Worm (Caenorhabditis elegans): Measurements from ENCODE around the gene lips-3.

The lips-3 gene

DNA sequence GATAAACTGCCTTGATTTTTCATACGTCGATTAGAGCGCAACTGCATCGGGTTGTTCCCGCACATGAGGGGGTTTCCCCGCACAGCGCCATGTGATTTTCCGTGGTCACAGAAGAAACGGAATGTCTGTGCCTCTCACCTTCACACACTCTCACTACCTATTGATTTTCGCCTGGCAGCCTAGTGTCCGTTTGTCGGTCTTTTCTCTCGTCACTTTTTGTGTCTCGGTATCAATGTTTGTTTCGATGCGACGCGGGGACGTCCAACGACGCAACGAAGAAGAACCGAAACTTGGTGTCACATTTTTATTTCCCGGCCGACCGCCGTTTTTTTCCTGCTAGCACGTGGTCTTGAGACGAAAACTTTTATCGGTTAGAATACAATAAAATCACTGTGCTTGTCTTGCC lies 33.0 kb downstream of the lips-3 start (continued):
- TF ChIP-seq Y75B8A.6 (GFP tag; IDR thresholded peaks at IDR 0.05) (no peak), ZK546.5 (tag; optimal IDR thresholded peaks at IDR 0.05) (no peak), madf-5 (GFP tag; IDR thresholded peaks at IDR 0.05) (no peak), unc-39 (tag; optimal IDR thresholded peaks at IDR 0.05) (no peak), pha-4 (GFP tag; IDR thresholded peaks at IDR 0.05) (peak; percentile 75), pha-4 (tag; optimal IDR thresholded peaks at IDR 0.05) (peak; percentile 21), ceh-32 (tag; optimal IDR thresholded peaks at IDR 0.05; ENCODE audit: poor library complexity) (no peak), daf-8 (GFP tag; IDR thresholded peaks at IDR 0.05) (no peak), snpc-1.2 (GFP tag; IDR thresholded peaks at IDR 0.05) (no peak), nhr-42 (GFP tag; IDR thresholded peaks at IDR 0.05) (peak; percentile 81), nhr-48 (tag; optimal IDR thresholded peaks at IDR 0.05) (peak; percentile 97), tag-97 (GFP tag; IDR thresholded peaks at IDR 0.05) (no peak), mdt-29 (GFP tag; IDR thresholded peaks at IDR 0.05) (peak; percentile 82), F10B5.3 (tag; optimal IDR thresholded peaks at IDR 0.05) (no peak), F37D6.2 (tag; optimal IDR thresholded peaks at IDR 0.05) (peak; percentile 77), tra-1 (GFP tag; IDR thresholded peaks at IDR 0.05) (peak; percentile 90), dpl-1 (GFP tag; optimal IDR thresholded peaks at IDR 0.05) (peak; percentile 80), snpc-4 (tag; optimal IDR thresholded peaks at IDR 0.05) (no peak), unc-130 (GFP tag; optimal IDR thresholded peaks at IDR 0.05) (no peak), hlh-30 (tag; optimal IDR thresholded peaks at IDR 0.05; ENCODE audit: insufficient read depth) (peak; percentile 99), ceh-20 (GFP tag; IDR thresholded peaks at IDR 0.05) (peak; percentile 89), mxl-3 (GFP tag; optimal IDR thresholded peaks at IDR 0.05) (peak; percentile 100), hmg-1.1 (GFP tag; IDR thresholded peaks at IDR 0.05) (peak; percentile 86), lin-1 (GFP tag; IDR thresholded peaks at IDR 0.05) (peak; percentile 88), lin-15B (tag; optimal IDR thresholded peaks at IDR 0.05) (no peak), saeg-2 (GFP tag; IDR thresholded peaks at IDR 0.05) (peak; percentile 81), nhr-77 (tag; optimal IDR thresholded peaks at IDR 0.05) (peak; percentile 97), mxl-2 (GFP tag; conservative IDR thresholded peaks at IDR 0.05) (peak; percentile 76), nhr-102 (tag; optimal IDR thresholded peaks at IDR 0.05) (peak; percentile 93), ZK337.2 (GFP tag; IDR thresholded peaks at IDR 0.05) (0 out of 2 replicates have a peak, but pooled peaks have one; percentile 25), ztf-11 (tag; optimal IDR thresholded peaks at IDR 0.05) (no peak), mes-2 (tag; optimal IDR thresholded peaks at IDR 0.05; ENCODE audit: poor library complexity, severe bottlenecking) (peak; percentile 78), lir-3 (tag; optimal IDR thresholded peaks at IDR 0.05) (peak; percentile 33), ceh-28 (tag; optimal IDR thresholded peaks at IDR 0.05) (peak; percentile 72), ztf-7 (tag; optimal IDR thresholded peaks at IDR 0.05) (peak; percentile 34), F26F4.8 (GFP tag; conservative IDR thresholded peaks at IDR 0.05) (no peak), pqm-1 (tag; optimal IDR thresholded peaks at IDR 0.05) (peak; percentile 39), fos-1 (tag; optimal IDR thresholded peaks at IDR 0.05) (no peak), nhr-6 (tag; optimal IDR thresholded peaks at IDR 0.05) (peak; percentile 93), gei-8 (GFP tag; optimal IDR thresholded peaks at IDR 0.05) (peak; percentile 82), mep-1 (tag; optimal IDR thresholded peaks at IDR 0.05) (peak; percentile 96), D1046.2 (GFP tag; IDR thresholded peaks at IDR 0.05) (no peak), hif-1 (tag; optimal IDR thresholded peaks at IDR 0.05) (peak; percentile 81 to 98), sdz-12 (GFP tag; optimal IDR thresholded peaks at IDR 0.05) (no peak), spr-1 (tag; optimal IDR thresholded peaks at IDR 0.05) (peak; percentile 78), ceh-82 (tag; optimal IDR thresholded peaks at IDR 0.05) (no peak), lin-13 (GFP tag; optimal IDR thresholded peaks at IDR 0.05) (peak; percentile 91), nhr-76 (tag; optimal IDR thresholded peaks at IDR 0.05) (peak; percentile 53), nhr-111 (GFP tag; optimal IDR thresholded peaks at IDR 0.05) (no peak), daf-12 (tag; optimal IDR thresholded peaks at IDR 0.05) (no peak), rbr-2 (tag; optimal IDR thresholded peaks at IDR 0.05) (peak; percentile 94), jun-1 (tag; optimal IDR thresholded peaks at IDR 0.05) (peak; percentile 72), nhr-237 (tag; optimal IDR thresholded peaks at IDR 0.05) (peak; percentile 2)

Data from whole organism, L4 larva.